Worm (Caenorhabditis elegans): Measurements from ENCODE around the gene snpn-1.

DNA sequence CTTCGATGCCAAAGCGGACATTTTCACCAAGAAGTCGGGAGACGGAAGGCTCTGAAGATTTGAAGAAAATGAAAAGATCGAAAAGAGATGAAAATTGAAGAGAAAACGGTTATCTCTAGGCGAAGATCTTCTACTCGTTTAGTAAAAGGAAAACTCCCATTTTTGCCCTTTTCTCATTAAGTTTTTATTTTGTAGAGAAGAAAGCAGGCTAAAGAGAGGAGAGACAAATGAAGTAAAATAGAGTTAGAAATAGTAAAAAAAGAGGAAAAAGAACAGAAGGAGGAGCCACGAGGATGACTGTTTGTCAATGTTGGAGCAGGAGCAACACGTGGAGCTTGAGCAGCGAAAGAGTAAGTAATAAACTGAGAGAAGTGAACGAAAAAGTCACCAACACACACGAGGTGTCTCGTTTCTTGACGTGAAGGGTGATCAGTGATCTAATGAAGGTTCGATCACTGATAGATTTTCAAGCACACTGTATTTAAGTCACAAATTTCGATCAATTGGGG is 2.0 kb downstream of the snpn-1 start, which contains the start of gene ivd-1:
- TF ChIP-seq dao-5 (tag; optimal IDR thresholded peaks at IDR 0.05) (no peak), him-1 (tag; optimal IDR thresholded peaks at IDR 0.05) (no peak)

All from whole organism, L4/young adult.